Worm (Caenorhabditis elegans): ENCODE data around the gene pqn-18.

ce11 chrX:12884873-12885272, 22.8 kb upstream of the pqn-18 start, which contains the start of gene gpc-1:
- TF ChIP-seq pha-4 (tag; optimal IDR thresholded peaks at IDR 0.05) (no peak), snpc-4 (tag; optimal IDR thresholded peaks at IDR 0.05) (no peak), tbx-2 (tag; optimal IDR thresholded peaks at IDR 0.05) (no peak), aly-2 (tag; optimal IDR thresholded peaks at IDR 0.05) (no peak), ama-1 (optimal IDR thresholded peaks at IDR 0.05) (no peak), nhr-23 (tag; optimal IDR thresholded peaks at IDR 0.05) (no peak), ZK546.5 (tag; optimal IDR thresholded peaks at IDR 0.05) (no peak), ztf-11 (tag; optimal IDR thresholded peaks at IDR 0.05) (no peak), fos-1 (tag; optimal IDR thresholded peaks at IDR 0.05) (no peak), nhr-11 (tag; optimal IDR thresholded peaks at IDR 0.05) (no peak)

Data from whole organism, L3 larva.